Fruit fly (Drosophila melanogaster) whole organism: ENCODE results near the gene Kots.

ENCODE experiments used
- CG8478 ChIP-seq: fragments of >200 bp; optimal IDR thresholded peaks from 2 replicates; lab custom pipeline; 2018; ENCODE audit warnings: inconsistent platforms
- Dll ChIP-seq: fragments of >200 bp; optimal IDR thresholded peaks from 2 replicates; lab custom pipeline; 2017
- pan ChIP-seq: fragments of >200 bp; optimal IDR thresholded peaks from 2 replicates; lab custom pipeline; 2017
- psq ChIP-seq: fragments of >200 bp; optimal IDR thresholded peaks from 2 replicates; lab custom pipeline; 2017
- usp ChIP-seq: fragments of >200 bp; optimal IDR thresholded peaks from 2 replicates; lab custom pipeline; 2017; ENCODE audit warnings: missing biosample characterization, missing genetic modification characterization, mixed read lengths

dm6 chr3R:13916546-13916945, 47.4 kb downstream of the Kots start:
- no peak for TF ChIP-seq psq (lab: Kevin White, UChicago)
- no peak for TF ChIP-seq usp
- no peak for TF ChIP-seq Dll (lab: Kevin White, UChicago)
- no peak for TF ChIP-seq pan (lab: Kevin White, UChicago)
- no peak for TF ChIP-seq CG8478 (lab: Kevin White, UChicago)
